Fruit fly (Drosophila melanogaster): ENCODE measurements around the gene nompC.

The nompC gene

dm6 chr2L:5299628-5299986, 46.4 kb upstream of the nompC start:
- peak; percentile 13 for TF ChIP-seq Dif (GFP tag; optimal IDR thresholded peaks at IDR 0.05; ENCODE audit: partially characterized antibody)
- TF ChIP-seq Sp1 (GFP tag; optimal IDR thresholded peaks at IDR 0.05): no peak

dm6 chr2L:5300237-5300668, 45.7 kb upstream of the nompC start:
- TF ChIP-seq Rel (GFP tag; optimal IDR thresholded peaks at IDR 0.05) (no peak), Rel (tag; optimal IDR thresholded peaks at IDR 0.05) (peak; percentile 50), h (GFP tag; optimal IDR thresholded peaks at IDR 0.05) (peak; percentile 22), Dif (GFP tag; optimal IDR thresholded peaks at IDR 0.05; ENCODE audit: partially characterized antibody) (no peak)

dm6 chr2L:5300785-5301616, 45.0 kb upstream of the nompC start:
- TF ChIP-seq dsf (GFP tag; optimal IDR thresholded peaks at IDR 0.05; ENCODE audit: borderline replicate concordance): no peak
- no peak for TF ChIP-seq Rel (GFP tag; optimal IDR thresholded peaks at IDR 0.05)
- TF ChIP-seq Rel (tag; optimal IDR thresholded peaks at IDR 0.05): peak; percentile 67

dm6 chr2L:5302284-5302683, 43.7 kb upstream of the nompC start:
- no peak for TF ChIP-seq Mio (GFP tag; optimal IDR thresholded peaks at IDR 0.05)
- no peak for TF ChIP-seq OdsH (GFP tag; optimal IDR thresholded peaks at IDR 0.05)
- TF ChIP-seq Hr83 (GFP tag; optimal IDR thresholded peaks at IDR 0.05; ENCODE audit: poor library complexity, severe bottlenecking): no peak
- no peak for TF ChIP-seq foxo (GFP tag; optimal IDR thresholded peaks at IDR 0.05)
- no peak for TF ChIP-seq Jra (GFP tag; optimal IDR thresholded peaks at IDR 0.05)
- TF ChIP-seq Hr78 (GFP tag; optimal IDR thresholded peaks at IDR 0.05): no peak

- TF ChIP-seq Jra (GFP tag; optimal IDR thresholded peaks at IDR 0.05) (no peak), sage (GFP tag; optimal IDR thresholded peaks at IDR 0.05) (no peak), OdsH (GFP tag; optimal IDR thresholded peaks at IDR 0.05) (no peak), rgr (GFP tag; optimal IDR thresholded peaks at IDR 0.05) (no peak), brk (GFP tag; optimal IDR thresholded peaks at IDR 0.05) (no peak), Vsx2 (GFP tag; optimal IDR thresholded peaks at IDR 0.05; ENCODE audit: partially characterized antibody) (no peak), CG32264 (GFP tag; optimal IDR thresholded peaks at IDR 0.05) (no peak), Hnf4 (GFP tag; optimal IDR thresholded peaks at IDR 0.05) (no peak), foxo (GFP tag; optimal IDR thresholded peaks at IDR 0.05) (no peak), sv (GFP tag; optimal IDR thresholded peaks at IDR 0.05) (no peak), pan (optimal IDR thresholded peaks at IDR 0.05) (no peak), GATAd (GFP tag; optimal IDR thresholded peaks at IDR 0.05) (no peak), Hr83 (GFP tag; optimal IDR thresholded peaks at IDR 0.05; ENCODE audit: poor library complexity, severe bottlenecking) (no peak), Dif (GFP tag; optimal IDR thresholded peaks at IDR 0.05; ENCODE audit: partially characterized antibody) (no peak), woc (GFP tag; optimal IDR thresholded peaks at IDR 0.05) (no peak)
Observed at dm6 chr2L:5302692-5303043, 43.3 kb upstream of the nompC start.

dm6 chr2L:5303044-5303904, 42.7 kb upstream of the nompC start:
- TF ChIP-seq foxo (GFP tag; optimal IDR thresholded peaks at IDR 0.05) (peak in 1 of 2 experiments; percentile 15), woc (GFP tag; optimal IDR thresholded peaks at IDR 0.05) (no peak), Rel (GFP tag; optimal IDR thresholded peaks at IDR 0.05) (no peak), Rel (tag; optimal IDR thresholded peaks at IDR 0.05) (peak; percentile 22)

- no peak for TF ChIP-seq Hr83 (GFP tag; optimal IDR thresholded peaks at IDR 0.05; ENCODE audit: poor library complexity, severe bottlenecking)
Observed at dm6 chr2L:5304367-5304766, 41.6 kb upstream of the nompC start.
